Worm (Caenorhabditis elegans) whole organism, midembryonic: ENCODE measurements around the gene srbc-6.

Experiments used
- cog-1 ChIP-seq: sonication (generic microtip); optimal IDR thresholded peaks from 2 replicates; lab custom pipeline; 2016; ENCODE audit warnings: missing genetic modification characterization, missing compliant biosample characterization
- flt-1 ChIP-seq: fragments of 200-800 bp; sonication (Bioruptor generic); IDR thresholded peaks from 2 replicates; pipeline ENCODE4 v1.3.6; 2022; ENCODE audit warnings: missing genetic modification characterization, missing compliant biosample characterization
- klf-2 ChIP-seq: fragments of 200-800 bp; sonication (Bioruptor generic); conservative IDR thresholded peaks from 2 replicates; pipeline ENCODE4 v1.3.6; 2022; ENCODE audit warnings: missing genetic modification reagents, missing genetic modification characterization, missing compliant biosample characterization
- med-1 ChIP-seq: sonication (generic microtip); optimal IDR thresholded peaks from 2 replicates; lab custom pipeline; 2017; ENCODE audit warnings: missing genetic modification characterization, mild to moderate bottlenecking, missing compliant biosample characterization, antibody characterized with exemption, missing genetic modification reagents; ENCODE audit not compliant: insufficient read depth
- ref-1 ChIP-seq: fragments of 200-800 bp; sonication (Bioruptor generic); conservative IDR thresholded peaks from 2 replicates; pipeline ENCODE4 v1.3.6; 2022; ENCODE audit warnings: missing genetic modification reagents, missing genetic modification characterization, missing compliant biosample characterization
- tab-1 ChIP-seq: fragments of 200-800 bp; sonication (Bioruptor generic); IDR thresholded peaks from 2 replicates; pipeline ENCODE4 v1.3.6; 2022; ENCODE audit warnings: missing genetic modification characterization, missing compliant biosample characterization

ce11 chrV:3163143-3163542 is 6.8 kb upstream of the srbc-6 start:
- TF ChIP-seq med-1 (GFP tag; lab: Kevin White, UChicago) (no peak), flt-1 (GFP tag; lab: Robert Waterston, UW) (no peak), klf-2 (no peak), tab-1 (GFP tag; lab: Robert Waterston, UW) (no peak), ref-1 (GFP tag; lab: Robert Waterston, UW) (no peak), cog-1 (tag; lab: Kevin White, UChicago) (no peak)
